Fruit fly (Drosophila melanogaster) Kc167 (cell line): Measurements from ENCODE around the gene na.

Experiments
- Sin3A ChIP-seq: fragments of >200 bp; optimal IDR thresholded peaks from 2 replicates; lab custom pipeline; 2018; ENCODE audit warnings: missing external identifiers
- h ChIP-seq: fragments of >200 bp; optimal IDR thresholded peaks from 3 replicates; lab custom pipeline; 2018; ENCODE audit warnings: missing external identifiers
- insv ChIP-seq: fragments of >200 bp; optimal IDR thresholded peaks from 3 replicates; lab custom pipeline; 2018; ENCODE audit warnings: missing external identifiers
- psq ChIP-seq: fragments of >200 bp; optimal IDR thresholded peaks from 2 replicates; lab custom pipeline; 2017; ENCODE audit warnings: missing external identifiers
- ttk ChIP-seq: sonication (Bioruptor generic); optimal IDR thresholded peaks from 2 replicates; lab custom pipeline; 2017; ENCODE audit warnings: missing external identifiers

dm6 chrX:14226093-14226492 lies 40.1 kb upstream of the na start, which contains the start of gene mRpL38:
- TF ChIP-seq psq (no peak), Sin3A (lab: Kevin White, UChicago) (no peak), h (lab: Kevin White, UChicago) (no peak), insv (lab: Kevin White, UChicago) (no peak), ttk (lab: Kevin White, UChicago) (no peak)
